Comparison of ENCODE assay signal across 1 worm cellular context in the genomic region with DNA sequence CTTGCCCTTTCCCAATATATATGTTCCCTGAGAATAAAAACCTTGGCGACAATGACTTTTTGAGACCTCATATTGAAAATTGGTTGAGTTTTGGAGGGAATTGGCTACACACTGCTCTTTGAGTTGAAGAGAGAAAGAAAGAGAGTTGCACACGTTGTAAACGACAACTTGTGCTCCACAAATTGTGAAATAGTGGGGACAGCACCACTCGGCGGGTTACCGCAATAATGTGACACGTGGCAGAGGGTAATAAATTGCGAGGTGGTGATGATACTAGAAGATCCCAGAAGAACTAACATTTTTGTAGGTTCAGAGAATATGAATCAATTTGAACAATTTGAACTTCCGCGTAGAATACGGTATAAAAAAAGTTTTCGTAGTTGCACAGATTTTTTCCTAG.
TF ChIP-seq lines count a peak whose summit lies in the region.

No protein-coding gene starts in this region.

TF ChIP-seq in whole organism, L1 larva, 84 proteins besides CTCF, POLR2A, EP300 and RAD21 (continued from another document):
- TF ChIP-seq vab-15 (tag; optimal IDR thresholded peaks at IDR 0.05; lab: Kevin White, UChicago) = no peak
- TF ChIP-seq pqm-1 (tag; optimal IDR thresholded peaks at IDR 0.05; lab: Kevin White, UChicago) = no peak
- no peak for TF ChIP-seq nhr-77 (tag; optimal IDR thresholded peaks at IDR 0.05; lab: Kevin White, UChicago)
- TF ChIP-seq skn-1 (tag; optimal IDR thresholded peaks at IDR 0.05; lab: Kevin White, UChicago) = no peak
- TF ChIP-seq snu-23 (GFP tag; optimal IDR thresholded peaks at IDR 0.05; lab: Kevin White, UChicago) = peak; percentile 21
- TF ChIP-seq zip-4 (GFP tag; optimal IDR thresholded peaks at IDR 0.05; lab: Kevin White, UChicago) = no peak
